Worm (Caenorhabditis elegans) whole organism, young adult: Measurements from ENCODE around the gene pmp-1.

ENCODE experiments used
- C17E4.6 ChIP-seq: fragments of 200-800 bp; sonication (Bioruptor generic); IDR thresholded peaks from 2 replicates; pipeline ENCODE4 v1.3.6; 2022; ENCODE audit warnings: missing genetic modification reagents, missing genetic modification characterization, missing compliant biosample characterization
- ama-1 ChIP-seq, 3 experiments: fragments of 150-350 bp in 1 of 3; sonication (generic microtip) in 2 of 3; optimal IDR thresholded peaks; 2 replicates each; lab custom pipeline; 2014 to 2018; ENCODE audit warnings: missing biosample characterization in 2 of 3, missing genetic modification characterization in 2 of 3, missing genetic modification reagents in 2 of 3
- atf-7 ChIP-seq: sonication (generic microtip); optimal IDR thresholded peaks from 2 replicates; lab custom pipeline; 2017; ENCODE audit warnings: mild to moderate bottlenecking, missing genetic modification characterization, missing compliant biosample characterization
- attf-3 ChIP-seq: fragments of 200-800 bp; sonication (Bioruptor generic); conservative IDR thresholded peaks from 2 replicates; pipeline ENCODE4 v1.3.6; 2022; ENCODE audit warnings: missing genetic modification reagents, missing genetic modification characterization, missing compliant biosample characterization
- die-1 ChIP-seq: sonication (generic microtip); optimal IDR thresholded peaks from 2 replicates; lab custom pipeline; 2016; ENCODE audit warnings: missing genotype, mild to moderate bottlenecking, missing genetic modification characterization, missing compliant biosample characterization
- let-526 ChIP-seq: fragments of 200-800 bp; sonication (Bioruptor generic); IDR thresholded peaks from 2 replicates; pipeline ENCODE4 v1.3.6; 2022; ENCODE audit warnings: missing genetic modification reagents, missing genetic modification characterization, missing compliant biosample characterization
- madf-10 ChIP-seq: sonication (generic microtip); optimal IDR thresholded peaks from 2 replicates; lab custom pipeline; 2016; ENCODE audit warnings: mild to moderate bottlenecking, missing genetic modification characterization, missing compliant biosample characterization
- mxl-1 ChIP-seq: sonication (generic microtip); optimal IDR thresholded peaks from 2 replicates; lab custom pipeline; 2016; ENCODE audit warnings: missing genetic modification characterization, missing compliant biosample characterization
- nfyb-1 ChIP-seq: fragments of 200-800 bp; sonication (Bioruptor generic); IDR thresholded peaks from 2 replicates; pipeline ENCODE4 v1.3.6; 2022; ENCODE audit warnings: missing genetic modification reagents, missing genetic modification characterization, missing compliant biosample characterization
- pha-4 ChIP-seq: fragments of 150-350 bp; sonication (generic microtip); optimal IDR thresholded peaks from 2 replicates; lab custom pipeline; 2014; ENCODE audit warnings: missing biosample characterization, missing genetic modification reagents, missing genetic modification characterization
- snpc-4 ChIP-seq, 5 experiments: fragments of 150-350 bp in 1 of 5; sonication (generic microtip) in 4 of 5; optimal IDR thresholded peaks; 2 replicates each; lab custom pipeline; 2014 to 2018; ENCODE audit warnings: missing genetic modification characterization in 5 of 5, missing biosample characterization in 3 of 5, antibody characterized with exemption in 2 of 5, mild to moderate bottlenecking in 2 of 5, missing compliant biosample characterization in 2 of 5, missing genotype in 2 of 5, moderate library complexity in 2 of 5, missing genetic modification reagents in 1 of 5
- unc-62 ChIP-seq: fragments of 150-350 bp; optimal IDR thresholded peaks from 2 replicates; lab custom pipeline; 2014; ENCODE audit warnings: missing biosample characterization, missing genetic modification reagents, missing genetic modification characterization
- ztf-25 ChIP-seq: fragments of 200-800 bp; sonication (Bioruptor generic); IDR thresholded peaks from 2 replicates; pipeline ENCODE4 v1.3.6; 2022; ENCODE audit warnings: missing genetic modification reagents, missing genetic modification characterization, missing compliant biosample characterization

- no peak for TF ChIP-seq let-526
- no peak for TF ChIP-seq unc-62 (GFP tag; lab: Kevin White, UChicago)
- TF ChIP-seq ztf-25 (GFP tag; lab: Robert Waterston, UW) = no peak
- TF ChIP-seq snpc-4 (GFP tag; optimal IDR thresholded peaks at IDR 0.05; lab: Kevin White, UChicago) = no peak
- no peak for TF ChIP-seq snpc-4 (tag; optimal IDR thresholded peaks at IDR 0.05; lab: Kevin White, UChicago)
- TF ChIP-seq nfyb-1 (GFP tag; lab: Robert Waterston, UW) = no peak
- TF ChIP-seq mxl-1 (tag; lab: Kevin White, UChicago) = no peak
- TF ChIP-seq attf-3 (GFP tag; lab: Robert Waterston, UW) = no peak
- TF ChIP-seq C17E4.6 (GFP tag; lab: Robert Waterston, UW) = no peak
- TF ChIP-seq pha-4 = no peak
- TF ChIP-seq atf-7 (tag; lab: Kevin White, UChicago) = no peak
- TF ChIP-seq madf-10 (tag; lab: Kevin White, UChicago) = no peak
- no peak for TF ChIP-seq die-1
- no peak for TF ChIP-seq ama-1 (optimal IDR thresholded peaks at IDR 0.05; lab: Kevin White, UChicago)
- no peak for TF ChIP-seq ama-1 (GFP tag; optimal IDR thresholded peaks at IDR 0.05; lab: Kevin White, UChicago)
These were observed at the start of gene pmp-1 for ce11 chrII:6883716-6884115.
